Worm (Caenorhabditis elegans): ENCODE data around the gene tag-267.

Gene tag-267

DNA sequence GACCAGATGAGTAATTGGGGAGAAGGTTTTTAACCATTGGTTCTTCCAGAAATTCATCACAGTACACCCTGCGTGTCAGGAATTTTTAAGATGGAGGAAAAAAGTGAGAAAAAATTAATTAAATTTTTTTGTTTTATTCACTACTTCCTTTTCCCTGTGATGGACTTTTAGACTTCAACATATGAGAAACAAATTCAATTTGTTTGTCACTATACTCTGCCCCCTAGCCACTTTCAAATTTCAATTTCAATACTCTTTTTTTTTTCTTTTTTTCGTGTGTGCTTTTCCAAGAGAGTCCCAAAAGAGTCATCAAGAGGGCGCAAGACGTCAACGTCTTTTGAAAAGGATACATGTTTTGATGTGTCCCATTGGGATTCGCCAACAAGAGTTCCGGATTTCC, 27.8 kb upstream of the tag-267 start:
- TF ChIP-seq fkh-3 (tag; optimal IDR thresholded peaks at IDR 0.05) = no peak
- no peak for TF ChIP-seq unc-62 (GFP tag; optimal IDR thresholded peaks at IDR 0.05)
- TF ChIP-seq ceh-40 (GFP tag; IDR thresholded peaks at IDR 0.05) = no peak
- TF ChIP-seq pbrm-1 (GFP tag; IDR thresholded peaks at IDR 0.05) = no peak
- no peak for TF ChIP-seq F23B12.7 (tag; optimal IDR thresholded peaks at IDR 0.05; ENCODE audit: insufficient read depth)
- TF ChIP-seq mel-28 (tag; optimal IDR thresholded peaks at IDR 0.05; ENCODE audit: borderline replicate concordance) = no peak
- TF ChIP-seq unc-130 (GFP tag; optimal IDR thresholded peaks at IDR 0.05) = no peak
- TF ChIP-seq egl-44 (GFP tag; IDR thresholded peaks at IDR 0.05) = no peak
- no peak for TF ChIP-seq mxl-1 (tag; optimal IDR thresholded peaks at IDR 0.05)
- TF ChIP-seq madf-10 (tag; optimal IDR thresholded peaks at IDR 0.05) = no peak

DNA sequence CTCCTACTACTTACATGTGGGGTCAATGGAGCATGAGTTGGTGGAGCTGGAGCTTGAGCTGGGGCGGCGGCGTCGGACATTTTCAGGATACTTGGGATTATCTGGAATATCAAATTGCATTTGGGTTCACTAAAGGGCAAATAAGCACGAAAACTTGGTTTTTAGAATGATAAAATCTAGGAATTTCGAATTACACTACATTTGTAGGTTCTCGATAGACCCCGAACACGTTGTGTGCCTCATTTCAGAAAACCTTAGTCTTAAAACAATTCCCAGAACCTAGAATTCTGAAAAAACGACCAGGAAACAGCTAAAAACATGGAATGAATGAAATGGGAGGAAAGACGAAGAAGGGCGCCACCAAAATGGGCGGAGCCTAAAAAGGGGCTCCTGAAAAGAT, 26.1 kb upstream of the tag-267 start, which contains the start of gene T19C3.3:
Gene T19C3.3, minus strand, starts transcription at position 101 of the 400 bp plus-strand sequence.
- no peak for TF ChIP-seq C06A6.2 (GFP tag; conservative IDR thresholded peaks at IDR 0.05)
- no peak for TF ChIP-seq cebp-1 (GFP tag; IDR thresholded peaks at IDR 0.05)
- TF ChIP-seq cebp-1 (tag; optimal IDR thresholded peaks at IDR 0.05) = no peak
- TF ChIP-seq sdz-38 (tag; optimal IDR thresholded peaks at IDR 0.05) = no peak
- no peak for TF ChIP-seq lin-40 (tag; optimal IDR thresholded peaks at IDR 0.05)
- no peak for TF ChIP-seq B0336.3 (GFP tag; IDR thresholded peaks at IDR 0.05)
- no peak for TF ChIP-seq fkh-3 (tag; optimal IDR thresholded peaks at IDR 0.05)
- no peak for TF ChIP-seq akir-1 (GFP tag; optimal IDR thresholded peaks at IDR 0.05)
- no peak for TF ChIP-seq bed-1 (GFP tag; IDR thresholded peaks at IDR 0.05)
- no peak for TF ChIP-seq F33H1.4 (GFP tag; IDR thresholded peaks at IDR 0.05)
- TF ChIP-seq lin-54 (GFP tag; optimal IDR thresholded peaks at IDR 0.05) = no peak

DNA sequence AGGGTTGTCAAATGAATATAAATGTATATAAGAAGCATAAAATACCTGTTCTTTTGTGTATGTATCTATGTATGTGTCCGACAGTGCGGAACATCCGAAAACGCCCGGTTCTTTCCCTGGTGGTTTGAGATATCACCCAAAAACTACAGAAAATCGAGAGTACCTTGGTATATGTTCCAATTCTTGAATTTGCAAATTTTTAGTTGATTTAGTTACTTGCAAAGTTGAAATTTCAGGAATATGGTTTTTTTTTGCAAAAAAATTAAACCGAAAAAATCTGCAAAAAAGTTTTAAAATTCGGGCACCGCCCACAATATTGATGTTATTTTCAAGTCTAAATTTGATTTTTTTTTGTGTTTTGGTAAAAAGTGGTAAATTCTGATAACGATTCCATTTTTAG, 23.1 kb upstream of the tag-267 start, which contains the start of gene T19C3.2:
Gene T19C3.2, minus strand, starts transcription at position 101 of the 400 bp plus-strand sequence.
- TF ChIP-seq mel-28 (tag; optimal IDR thresholded peaks at IDR 0.05; ENCODE audit: borderline replicate concordance) (no peak), sptf-2 (GFP tag; optimal IDR thresholded peaks at IDR 0.05) (no peak), F37B4.10 (GFP tag; IDR thresholded peaks at IDR 0.05) (no peak), egrh-3 (GFP tag; IDR thresholded peaks at IDR 0.05) (no peak), B0336.3 (GFP tag; IDR thresholded peaks at IDR 0.05) (no peak)

DNA sequence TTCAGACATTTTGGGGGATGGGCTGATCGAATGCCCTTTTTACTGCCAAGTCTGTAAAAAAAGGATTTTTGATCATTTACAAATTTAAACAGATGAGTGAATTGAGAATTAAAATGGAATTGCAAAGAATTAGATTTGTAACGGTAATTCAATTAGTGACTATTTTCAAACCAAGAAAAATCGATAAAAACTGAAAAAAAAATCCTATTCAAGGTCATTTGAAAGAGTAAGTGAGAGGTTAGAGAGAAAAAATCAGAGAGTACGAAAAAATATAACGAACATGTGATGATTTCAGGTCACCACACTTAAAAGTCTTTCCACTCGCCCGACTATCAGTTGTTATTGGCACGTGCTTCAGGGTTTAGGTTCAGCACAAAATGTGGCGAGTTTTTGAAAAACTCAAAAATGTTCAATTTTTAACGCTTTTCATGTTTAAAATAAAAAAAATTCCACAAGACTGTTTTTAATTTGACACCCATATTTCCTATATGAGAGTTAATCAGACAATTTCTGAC, 20.3 kb upstream of the tag-267 start, which contains the start of gene T19C3.4:
Gene T19C3.4, minus strand, starts transcription at position 51 of the 515 bp plus-strand sequence.
- TF ChIP-seq dpff-1 (tag; optimal IDR thresholded peaks at IDR 0.05) (no peak), nfya-2 (GFP tag; IDR thresholded peaks at IDR 0.05) (no peak), nhr-80 (tag; optimal IDR thresholded peaks at IDR 0.05) (peak; percentile 62), attf-5 (GFP tag; optimal IDR thresholded peaks at IDR 0.05) (peak; percentile 44), cebp-1 (GFP tag; IDR thresholded peaks at IDR 0.05) (no peak), cebp-1 (tag; optimal IDR thresholded peaks at IDR 0.05) (peak; percentile 47), F49E8.2 (tag; optimal IDR thresholded peaks at IDR 0.05; ENCODE audit: insufficient read depth) (no peak)

DNA sequence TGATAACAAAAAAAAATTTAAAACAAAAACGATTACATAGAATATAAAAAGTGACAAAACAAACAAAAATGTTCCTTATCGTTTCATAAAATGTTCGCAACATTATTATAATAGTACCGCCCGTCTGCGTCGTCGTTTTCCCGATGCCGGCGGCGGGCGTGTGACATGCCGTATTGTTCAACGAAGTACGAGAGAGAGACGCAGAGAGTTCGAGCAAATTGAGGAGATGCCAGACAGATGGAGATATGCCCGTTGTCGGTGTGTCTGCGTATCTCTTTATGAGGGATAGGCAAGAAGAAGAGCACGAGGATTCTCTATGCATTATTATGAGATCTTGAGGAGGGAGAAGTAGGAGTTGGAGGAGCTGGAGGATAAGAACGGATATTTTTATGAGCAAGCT, 16.8 kb upstream of the tag-267 start:
- TF ChIP-seq somi-1 (GFP tag; optimal IDR thresholded peaks at IDR 0.05) = peak; percentile 79
- no peak for TF ChIP-seq fkh-3 (tag; optimal IDR thresholded peaks at IDR 0.05)
- peak; percentile 59; the same call in 1 of the 2 replicates for TF ChIP-seq lin-26 (GFP tag; IDR thresholded peaks at IDR 0.05)
- no peak for TF ChIP-seq nfya-2 (GFP tag; IDR thresholded peaks at IDR 0.05)
- no peak for TF ChIP-seq madf-6 (GFP tag; IDR thresholded peaks at IDR 0.05)
- no peak for TF ChIP-seq hlh-12 (tag; optimal IDR thresholded peaks at IDR 0.05)
- TF ChIP-seq repo-1 (tag; optimal IDR thresholded peaks at IDR 0.05) = peak; percentile 25
- TF ChIP-seq hlh-26 (GFP tag; conservative IDR thresholded peaks at IDR 0.05) = no peak
- TF ChIP-seq ztf-26 (tag; optimal IDR thresholded peaks at IDR 0.05) = no peak
- no peak for TF ChIP-seq ceh-40 (GFP tag; IDR thresholded peaks at IDR 0.05)
- TF ChIP-seq hsf-1 (GFP tag; IDR thresholded peaks at IDR 0.05) = no peak
- TF ChIP-seq dox-1 (GFP tag; IDR thresholded peaks at IDR 0.05) = peak; percentile 86
- TF ChIP-seq ztf-6 (GFP tag; IDR thresholded peaks at IDR 0.05) = 0 out of 2 replicates have a peak, but pooled peaks have one; percentile 60
- TF ChIP-seq F39B2.1 (GFP tag; IDR thresholded peaks at IDR 0.05) = no peak
- peak; percentile 99 for TF ChIP-seq nhr-80 (tag; optimal IDR thresholded peaks at IDR 0.05)
- peak; percentile 90 for TF ChIP-seq pha-4 (tag; optimal IDR thresholded peaks at IDR 0.05)
- TF ChIP-seq nhr-179 (tag; optimal IDR thresholded peaks at IDR 0.05) = no peak
- peak; percentile 80 for TF ChIP-seq B0336.3 (GFP tag; IDR thresholded peaks at IDR 0.05)
- TF ChIP-seq C17E4.6 (GFP tag; IDR thresholded peaks at IDR 0.05) = no peak
- peak; percentile 78 for TF ChIP-seq rcor-1 (GFP tag; IDR thresholded peaks at IDR 0.05)
